Fruit fly (Drosophila melanogaster): ENCODE data around the gene CG12170.
A peak's percentile ranks its signal among the peaks of the same experiment; 100 is the strongest.

CG12170 gene

dm6 chr3R:5620387-5620956 lies 16.6 kb upstream of the CG12170 start:
- TF ChIP-seq ems (GFP tag; optimal IDR thresholded peaks at IDR 0.05): peak; percentile 52
- TF ChIP-seq HLH4C (GFP tag; IDR thresholded peaks at IDR 0.05; ENCODE audit: partially characterized antibody): no peak
- peak; percentile 60; the same call in 1 of the 2 replicates for TF ChIP-seq CG32532 (GFP tag; IDR thresholded peaks at IDR 0.05)
- TF ChIP-seq Spps (tag; optimal IDR thresholded peaks at IDR 0.05): no peak
- peak; percentile 63 for TF ChIP-seq lilli (GFP tag; optimal IDR thresholded peaks at IDR 0.05)
- TF ChIP-seq CG4282 (GFP tag; optimal IDR thresholded peaks at IDR 0.05): no peak
- no peak for TF ChIP-seq CG13296 (GFP tag; optimal IDR thresholded peaks at IDR 0.05)
- TF ChIP-seq Jarid2 (GFP tag; optimal IDR thresholded peaks at IDR 0.05): no peak
- TF ChIP-seq CG4617 (GFP tag; optimal IDR thresholded peaks at IDR 0.05; ENCODE audit: borderline replicate concordance): peak; percentile 23
- TF ChIP-seq dysf (GFP tag; IDR thresholded peaks at IDR 0.05): peak; percentile 70
- peak; percentile 32; the same call in 1 of the 2 replicates for TF ChIP-seq CG32772 (GFP tag; IDR thresholded peaks at IDR 0.05)
- TF ChIP-seq sens-2 (GFP tag; IDR thresholded peaks at IDR 0.05): peak; percentile 65
- peak; percentile 54 for TF ChIP-seq CG2875 (GFP tag; optimal IDR thresholded peaks at IDR 0.05)
- peak; percentile 42 for TF ChIP-seq cato (GFP tag; optimal IDR thresholded peaks at IDR 0.05; ENCODE audit: borderline replicate concordance)
- TF ChIP-seq CG18764 (GFP tag; optimal IDR thresholded peaks at IDR 0.05): peak; percentile 50
- TF ChIP-seq inv (GFP tag; IDR thresholded peaks at IDR 0.05; ENCODE audit: partially characterized antibody): no peak
- peak; percentile 51; the same call in 1 of the 2 replicates for TF ChIP-seq CG9932 (GFP tag; IDR thresholded peaks at IDR 0.05)
- TF ChIP-seq Dp (GFP tag; optimal IDR thresholded peaks at IDR 0.05): no peak
- peak; percentile 14 for TF ChIP-seq tx (GFP tag; optimal IDR thresholded peaks at IDR 0.05)
- peak; percentile 46 for TF ChIP-seq dm (GFP tag; optimal IDR thresholded peaks at IDR 0.05)
- peak; percentile 12 for TF ChIP-seq trem (tag; optimal IDR thresholded peaks at IDR 0.05)
- no peak for TF ChIP-seq CG34224 (GFP tag; IDR thresholded peaks at IDR 0.05; ENCODE audit: partially characterized antibody)
- no peak for TF ChIP-seq fd102C (GFP tag; optimal IDR thresholded peaks at IDR 0.05)
- TF ChIP-seq CG3726 (GFP tag; IDR thresholded peaks at IDR 0.05): peak; percentile 59; the same call in 1 of the 3 replicates
- peak; percentile 34 for TF ChIP-seq kni (GFP tag; optimal IDR thresholded peaks at IDR 0.05)
- no peak for TF ChIP-seq TFAM (GFP tag; optimal IDR thresholded peaks at IDR 0.05)
- TF ChIP-seq CG10209 (GFP tag; optimal IDR thresholded peaks at IDR 0.05): peak; percentile 63
- TF ChIP-seq CG7271 (tag; optimal IDR thresholded peaks at IDR 0.05): no peak
- TF ChIP-seq Gug (GFP tag; IDR thresholded peaks at IDR 0.05): peak; percentile 42; the same call in 2 of the 4 replicates
- peak; percentile 7 for TF ChIP-seq HmgZ (tag; optimal IDR thresholded peaks at IDR 0.05)
- TF ChIP-seq btn (GFP tag; optimal IDR thresholded peaks at IDR 0.05): peak; percentile 50
- TF ChIP-seq CG11247 (GFP tag; IDR thresholded peaks at IDR 0.05): peak; percentile 54
- TF ChIP-seq da (GFP tag; optimal IDR thresholded peaks at IDR 0.05): peak; percentile 27
- peak; percentile 77 for TF ChIP-seq HLH3B (GFP tag; IDR thresholded peaks at IDR 0.05)
- TF ChIP-seq crp (GFP tag; optimal IDR thresholded peaks at IDR 0.05): peak in 1 of 2 experiments; percentile 20
- no peak for TF ChIP-seq nau (GFP tag; optimal IDR thresholded peaks at IDR 0.05)
- TF ChIP-seq HHEX (GFP tag; optimal IDR thresholded peaks at IDR 0.05): peak; percentile 69
- peak; percentile 17; the same call in 1 of the 3 replicates for TF ChIP-seq C15 (GFP tag; IDR thresholded peaks at IDR 0.05)
- TF ChIP-seq CG14710 (tag; optimal IDR thresholded peaks at IDR 0.05): peak; percentile 60
- TF ChIP-seq CG15601 (tag; optimal IDR thresholded peaks at IDR 0.05): peak; percentile 17
- peak; percentile 64 for TF ChIP-seq CG14667 (GFP tag; IDR thresholded peaks at IDR 0.05)
- peak; percentile 28 for TF ChIP-seq cwo (GFP tag; optimal IDR thresholded peaks at IDR 0.05)
- peak; percentile 73 for TF ChIP-seq Antp (GFP tag; optimal IDR thresholded peaks at IDR 0.05)
- TF ChIP-seq CG9727 (GFP tag; optimal IDR thresholded peaks at IDR 0.05): peak; percentile 75
- TF ChIP-seq slou (GFP tag; optimal IDR thresholded peaks at IDR 0.05): peak; percentile 41
- no peak for TF ChIP-seq CG13894 (tag; optimal IDR thresholded peaks at IDR 0.05)
- no peak for TF ChIP-seq Dll (GFP tag; IDR thresholded peaks at IDR 0.05; ENCODE audit: partially characterized antibody)
- TF ChIP-seq Lhr (GFP tag; optimal IDR thresholded peaks at IDR 0.05): no peak
- TF ChIP-seq slp2 (GFP tag; optimal IDR thresholded peaks at IDR 0.05): peak; percentile 48
